Worm (Caenorhabditis elegans) whole organism, L1 larva: ENCODE data around the gene nlp-26.

Source experiments
- ama-1 ChIP-seq: fragments of 150-350 bp; optimal IDR thresholded peaks from 2 replicates; lab custom pipeline; 2014
- blmp-1 ChIP-seq: fragments of 150-350 bp; optimal IDR thresholded peaks from 2 replicates; lab custom pipeline; 2014; ENCODE audit warnings: missing biosample characterization, missing genetic modification characterization
- lin-39 ChIP-seq: fragments of 150-350 bp; optimal IDR thresholded peaks from 2 replicates; lab custom pipeline; 2014; ENCODE audit warnings: missing biosample characterization, missing genetic modification reagents, missing genetic modification characterization
- mab-9 ChIP-seq: fragments of 200-800 bp; sonication (Bioruptor generic); IDR thresholded peaks from 2 replicates; pipeline ENCODE4 v1.3.6; 2022; ENCODE audit warnings: missing genetic modification reagents, missing genetic modification characterization, missing compliant biosample characterization
- nhr-237 ChIP-seq: fragments of 150-350 bp; optimal IDR thresholded peaks from 2 replicates; lab custom pipeline; 2014; ENCODE audit warnings: missing biosample characterization, missing genetic modification characterization
- nhr-85 ChIP-seq: sonication (generic microtip); peaks from one replicate; lab custom pipeline; 2016; ENCODE audit warnings: missing genetic modification characterization, inconsistent platforms, missing compliant biosample characterization
- snpc-4 ChIP-seq: fragments of 150-350 bp; optimal IDR thresholded peaks from 2 replicates; lab custom pipeline; 2014; ENCODE audit warnings: missing biosample characterization, missing genetic modification characterization
- unc-86 ChIP-seq: sonication (generic microtip); optimal IDR thresholded peaks from 2 replicates; lab custom pipeline; 2016; ENCODE audit warnings: missing genetic modification characterization, missing compliant biosample characterization

DNA sequence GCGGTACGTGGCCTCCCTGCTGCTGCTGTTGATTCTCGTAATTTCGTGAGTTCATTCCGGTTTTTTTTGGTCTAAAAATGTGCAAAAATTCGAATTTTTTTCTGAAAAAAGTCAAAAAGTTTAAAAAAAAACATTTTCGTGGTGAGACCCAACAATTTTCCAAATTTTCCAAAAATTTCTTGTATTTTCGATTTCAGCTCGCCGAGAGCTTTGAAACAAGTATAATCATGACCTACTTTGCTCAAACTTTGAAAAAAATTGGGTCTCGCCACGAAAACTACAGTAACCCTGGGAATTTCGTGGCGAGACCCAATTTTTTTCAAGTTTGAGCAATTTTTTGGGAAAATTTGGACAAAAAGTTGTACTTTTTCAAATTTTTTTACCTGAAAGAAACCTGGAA is 27.5 kb downstream of the nlp-26 start, which contains the start of gene Y43F8C.6:
- TF ChIP-seq ama-1 (no peak), nhr-237 (tag; lab: Kevin White, UChicago) (no peak), lin-39 (tag; lab: Kevin White, UChicago) (no peak), mab-9 (GFP tag; lab: Robert Waterston, UW) (no peak), unc-86 (tag; lab: Kevin White, UChicago) (no peak), blmp-1 (no peak), nhr-85 (tag; lab: Kevin White, UChicago) (peak; percentile 47), snpc-4 (tag; lab: Kevin White, UChicago) (no peak)
